Worm (Caenorhabditis elegans) whole organism, late embryonic: Measurements from ENCODE around the gene C43H6.4.

Source experiments
- C08G9.2 ChIP-seq: sonication (generic microtip); optimal IDR thresholded peaks from 2 replicates; lab custom pipeline; 2016; ENCODE audit warnings: mild to moderate bottlenecking, missing genetic modification characterization, moderate library complexity, missing compliant biosample characterization
- C38D4.7 ChIP-seq: fragments of 200-800 bp; sonication (Bioruptor generic); optimal IDR thresholded peaks from 2 replicates; lab custom pipeline; 2018; ENCODE audit warnings: mild to moderate bottlenecking, missing genetic modification characterization, moderate library complexity, missing compliant biosample characterization
- K02D7.2 ChIP-seq: sonication (generic microtip); optimal IDR thresholded peaks from 2 replicates; lab custom pipeline; 2017; ENCODE audit warnings: mild to moderate bottlenecking, missing genetic modification characterization, missing compliant biosample characterization
- K09A11.1 ChIP-seq: sonication (generic microtip); optimal IDR thresholded peaks from 2 replicates; lab custom pipeline; 2017; ENCODE audit warnings: antibody characterized with exemption, mild to moderate bottlenecking, missing genetic modification characterization, missing compliant biosample characterization; ENCODE audit not compliant: insufficient read depth
- T23F11.4 ChIP-seq: fragments of 200-800 bp; sonication (Bioruptor generic); optimal IDR thresholded peaks from 2 replicates; lab custom pipeline; 2018; ENCODE audit warnings: mild to moderate bottlenecking, missing genetic modification characterization, missing compliant biosample characterization
- Y22D7AL.16 ChIP-seq: sonication (generic microtip); optimal IDR thresholded peaks from 2 replicates; lab custom pipeline; 2016; ENCODE audit warnings: missing genetic modification characterization, missing compliant biosample characterization
- ceh-22 ChIP-seq: sonication (generic microtip); optimal IDR thresholded peaks from 2 replicates; lab custom pipeline; 2017; ENCODE audit warnings: missing biosample characterization, missing genetic modification characterization
- ceh-48 ChIP-seq: sonication (generic microtip); optimal IDR thresholded peaks from 2 replicates; lab custom pipeline; 2016; ENCODE audit warnings: missing genetic modification characterization, inconsistent platforms, missing compliant biosample characterization
- ceh-6 ChIP-seq: fragments of 200-800 bp; sonication (Bioruptor generic); optimal IDR thresholded peaks from 2 replicates; lab custom pipeline; 2018; ENCODE audit warnings: mild to moderate bottlenecking, missing genetic modification characterization, missing compliant biosample characterization
- dmd-4 ChIP-seq: sonication (generic microtip); optimal IDR thresholded peaks from 2 replicates; lab custom pipeline; 2016; ENCODE audit warnings: borderline replicate concordance, missing genetic modification characterization, missing compliant biosample characterization
- dve-1 ChIP-seq: sonication (generic microtip); optimal IDR thresholded peaks from 2 replicates; lab custom pipeline; 2017; ENCODE audit warnings: antibody characterized with exemption, mild to moderate bottlenecking, missing genetic modification characterization, missing compliant biosample characterization
- elt-4 ChIP-seq: sonication (generic microtip); optimal IDR thresholded peaks from 2 replicates; lab custom pipeline; 2016; ENCODE audit warnings: missing genetic modification characterization, missing compliant biosample characterization
- ets-4 ChIP-seq: sonication (generic microtip); optimal IDR thresholded peaks from 2 replicates; lab custom pipeline; 2016; ENCODE audit warnings: missing genetic modification characterization, missing compliant biosample characterization
- eyg-1 ChIP-seq: sonication (generic microtip); optimal IDR thresholded peaks from 2 replicates; lab custom pipeline; 2016; ENCODE audit warnings: missing genotype, missing genetic modification characterization, missing compliant biosample characterization
- fax-1 ChIP-seq: sonication (generic microtip); optimal IDR thresholded peaks from 2 replicates; lab custom pipeline; 2016; ENCODE audit warnings: missing genotype, missing genetic modification characterization, missing compliant biosample characterization
- fkh-6 ChIP-seq: sonication (generic microtip); optimal IDR thresholded peaks from 2 replicates; lab custom pipeline; 2016; ENCODE audit warnings: missing genetic modification characterization, missing compliant biosample characterization
- hlh-13 ChIP-seq: fragments of 200-800 bp; sonication (Bioruptor generic); optimal IDR thresholded peaks from 2 replicates; lab custom pipeline; 2018; ENCODE audit warnings: mild to moderate bottlenecking, missing genetic modification characterization, missing compliant biosample characterization
- hlh-15 ChIP-seq: sonication (generic microtip); optimal IDR thresholded peaks from 2 replicates; lab custom pipeline; 2016; ENCODE audit warnings: missing genetic modification characterization, missing compliant biosample characterization
- hlh-30 ChIP-seq: sonication (generic microtip); optimal IDR thresholded peaks from 2 replicates; lab custom pipeline; 2017; ENCODE audit warnings: antibody characterized with exemption, missing genetic modification characterization, missing compliant biosample characterization; ENCODE audit not compliant: insufficient read depth
- hlh-6 ChIP-seq: sonication (generic microtip); optimal IDR thresholded peaks from 2 replicates; lab custom pipeline; 2016; ENCODE audit warnings: missing genotype, missing genetic modification characterization, missing compliant biosample characterization
- hlh-8 ChIP-seq: sonication (generic microtip); optimal IDR thresholded peaks from 2 replicates; lab custom pipeline; 2016; ENCODE audit warnings: missing genotype, missing genetic modification characterization, missing compliant biosample characterization
- lim-6 ChIP-seq: sonication (generic microtip); optimal IDR thresholded peaks from 2 replicates; lab custom pipeline; 2016; ENCODE audit warnings: missing genetic modification characterization, missing compliant biosample characterization
- madf-2 ChIP-seq: sonication (generic microtip); optimal IDR thresholded peaks from 2 replicates; lab custom pipeline; 2017; ENCODE audit warnings: missing genetic modification characterization, missing compliant biosample characterization
- mec-3 ChIP-seq: sonication (generic microtip); optimal IDR thresholded peaks from 2 replicates; lab custom pipeline; 2016; ENCODE audit warnings: borderline replicate concordance, missing genetic modification characterization, missing compliant biosample characterization
- nhr-11 ChIP-seq: fragments of 150-350 bp; optimal IDR thresholded peaks from 2 replicates; lab custom pipeline; 2014; ENCODE audit warnings: missing biosample characterization, missing genetic modification characterization
- nhr-232 ChIP-seq: sonication (generic microtip); optimal IDR thresholded peaks from 2 replicates; lab custom pipeline; 2016; ENCODE audit warnings: missing genetic modification characterization, missing compliant biosample characterization
- npax-4 ChIP-seq: sonication (generic microtip); optimal IDR thresholded peaks from 2 replicates; lab custom pipeline; 2016; ENCODE audit warnings: missing genetic modification characterization, missing compliant biosample characterization
- pat-9 ChIP-seq: fragments of 200-800 bp; sonication (Bioruptor generic); optimal IDR thresholded peaks from 2 replicates; lab custom pipeline; 2018; ENCODE audit warnings: mild to moderate bottlenecking, missing genetic modification characterization, moderate library complexity, missing compliant biosample characterization
- pax-1 ChIP-seq: fragments of 150-350 bp; optimal IDR thresholded peaks from 2 replicates; lab custom pipeline; 2014; ENCODE audit warnings: missing biosample characterization, missing genetic modification characterization
- pha-2 ChIP-seq: sonication (generic microtip); optimal IDR thresholded peaks from 2 replicates; lab custom pipeline; 2017; ENCODE audit warnings: mild to moderate bottlenecking, missing genetic modification characterization, missing compliant biosample characterization
- rnt-1 ChIP-seq: sonication (generic microtip); optimal IDR thresholded peaks from 2 replicates; lab custom pipeline; 2016; ENCODE audit warnings: missing genetic modification characterization, missing compliant biosample characterization
- sox-2 ChIP-seq: fragments of 200-800 bp; sonication (Bioruptor generic); IDR thresholded peaks from 2 replicates; pipeline ENCODE4 v1.3.6; 2022; ENCODE audit warnings: missing genetic modification reagents, missing genetic modification characterization, missing compliant biosample characterization
- sox-4 ChIP-seq: sonication (generic microtip); optimal IDR thresholded peaks from 2 replicates; lab custom pipeline; 2017; ENCODE audit warnings: mild to moderate bottlenecking, missing genetic modification characterization, inconsistent platforms, missing compliant biosample characterization
- syd-9 ChIP-seq: sonication (generic microtip); optimal IDR thresholded peaks from 2 replicates; lab custom pipeline; 2016; ENCODE audit warnings: mild to moderate bottlenecking, missing genetic modification characterization, moderate library complexity, missing compliant biosample characterization
- ttx-3 ChIP-seq: sonication (generic microtip); optimal IDR thresholded peaks from 2 replicates; lab custom pipeline; 2016; ENCODE audit warnings: missing genetic modification reagents, missing genetic modification characterization, missing compliant biosample characterization
- unc-3 ChIP-seq, 2 experiments: fragments of 200-800 bp in 1 of 2; sonication (Bioruptor generic) in 1 of 2; sonication (generic microtip) in 1 of 2; conservative IDR thresholded peaks in 1 of 2; optimal IDR thresholded peaks in 1 of 2; 2 replicates each; pipeline versions ENCODE4 v1.3.6 to Lab custom; 2016 to 2022; ENCODE audit warnings: missing compliant biosample characterization in 2 of 2, missing genetic modification characterization in 2 of 2, missing genetic modification reagents in 1 of 2
- unc-86 ChIP-seq: sonication (generic microtip); optimal IDR thresholded peaks from 2 replicates; lab custom pipeline; 2016; ENCODE audit warnings: missing genetic modification characterization, missing compliant biosample characterization
- ztf-16 ChIP-seq: sonication (generic microtip); optimal IDR thresholded peaks from 2 replicates; lab custom pipeline; 2017; ENCODE audit warnings: missing genetic modification characterization, missing compliant biosample characterization

The C43H6.4 gene

ce11 chrX:2403724-2404123 is at the start of gene C43H6.4:
Gene C43H6.4, plus strand, starts transcription at chrX:2404024.
- TF ChIP-seq lim-6 (tag; lab: Kevin White, UChicago) (no peak), hlh-8 (tag; lab: Kevin White, UChicago) (no peak), dve-1 (no peak), sox-4 (tag; lab: Kevin White, UChicago) (no peak), rnt-1 (no peak), unc-86 (tag; lab: Kevin White, UChicago) (no peak), hlh-15 (tag; lab: Kevin White, UChicago) (no peak), C38D4.7 (no peak), eyg-1 (tag; lab: Kevin White, UChicago) (no peak), hlh-30 (tag; lab: Kevin White, UChicago) (no peak), ceh-22 (tag; lab: Kevin White, UChicago) (no peak), nhr-11 (tag; lab: Kevin White, UChicago) (no peak), ceh-6 (GFP tag; lab: Kevin White, UChicago) (no peak)
- TF ChIP-seq, all 69 proteins: peak for 0

ce11 chrX:2359797-2360196 is 44.0 kb upstream of the C43H6.4 start, which contains the start of gene lgc-40:
Gene lgc-40, plus strand, starts transcription at chrX:2360097.
- no peak for TF ChIP-seq pha-2
- TF ChIP-seq unc-3 (GFP tag; conservative IDR thresholded peaks at IDR 0.05; lab: Robert Waterston, UW): no peak
- no peak for TF ChIP-seq unc-3 (tag; optimal IDR thresholded peaks at IDR 0.05; lab: Kevin White, UChicago)
- TF ChIP-seq eyg-1 (tag; lab: Kevin White, UChicago): no peak
- no peak for TF ChIP-seq fax-1
- no peak for TF ChIP-seq hlh-6
- no peak for TF ChIP-seq hlh-8 (tag; lab: Kevin White, UChicago)
- no peak for TF ChIP-seq elt-4
- no peak for TF ChIP-seq syd-9
- TF ChIP-seq T23F11.4 (GFP tag; lab: Kevin White, UChicago): no peak
- TF ChIP-seq K02D7.2 (tag; lab: Kevin White, UChicago): no peak
- TF ChIP-seq ceh-22 (tag; lab: Kevin White, UChicago): no peak
- no peak for TF ChIP-seq pat-9
- no peak for TF ChIP-seq ets-4 (tag; lab: Kevin White, UChicago)
- TF ChIP-seq mec-3: no peak
- no peak for TF ChIP-seq Y22D7AL.16 (tag; lab: Kevin White, UChicago)
- no peak for TF ChIP-seq hlh-13 (GFP tag; lab: Kevin White, UChicago)
- no peak for TF ChIP-seq ztf-16 (tag; lab: Kevin White, UChicago)
- no peak for TF ChIP-seq ceh-48 (tag; lab: Kevin White, UChicago)
- no peak for TF ChIP-seq dmd-4 (tag; lab: Kevin White, UChicago)
- TF ChIP-seq pax-1 (tag; lab: Kevin White, UChicago): no peak

ce11 chrX:2362872-2363271 is 41.0 kb upstream of the C43H6.4 start:
- TF ChIP-seq sox-2 (GFP tag; lab: Robert Waterston, UW) (no peak), T23F11.4 (GFP tag; lab: Kevin White, UChicago) (no peak), hlh-13 (GFP tag; lab: Kevin White, UChicago) (no peak), rnt-1 (no peak), hlh-6 (no peak), unc-3 (GFP tag; conservative IDR thresholded peaks at IDR 0.05; lab: Robert Waterston, UW) (no peak), unc-3 (tag; optimal IDR thresholded peaks at IDR 0.05; lab: Kevin White, UChicago) (no peak), C08G9.2 (tag; lab: Kevin White, UChicago) (no peak), pha-2 (no peak), npax-4 (tag; lab: Kevin White, UChicago) (no peak), nhr-232 (tag; lab: Kevin White, UChicago) (no peak), K09A11.1 (tag; lab: Kevin White, UChicago) (no peak), sox-4 (tag; lab: Kevin White, UChicago) (no peak), ttx-3 (no peak), ceh-22 (tag; lab: Kevin White, UChicago) (no peak), nhr-11 (tag; lab: Kevin White, UChicago) (no peak), fkh-6 (tag; lab: Kevin White, UChicago) (no peak), madf-2 (tag; lab: Kevin White, UChicago) (no peak), ets-4 (tag; lab: Kevin White, UChicago) (no peak)
